5 fruit fly cellular contexts compared by ENCODE assay signal in genomic region chr3R:8355579-8355978, dm6.
TF ChIP-seq lines count a peak whose summit lies in the region.

No protein-coding gene starts in this region.

- TF ChIP-seq CTCF in whole organism, embryonic (GFP tag; optimal IDR thresholded peaks at IDR 0.05; lab: Kevin White, UChicago): peak; percentile 51

TF ChIP-seq in whole organism, adult, 20 proteins besides CTCF, POLR2A, EP300 and RAD21:
- peak; percentile 0 for TF ChIP-seq CG7101 (tag; optimal IDR thresholded peaks at IDR 0.05; lab: Kevin White, UChicago)
- no peak for TF ChIP-seq Clk (GFP tag; optimal IDR thresholded peaks at IDR 0.05; lab: Kevin White, UChicago)
- TF ChIP-seq CG1620 (GFP tag; optimal IDR thresholded peaks at IDR 0.05; lab: Kevin White, UChicago): no peak
- TF ChIP-seq kay (GFP tag; lab: Kevin White, UChicago; ENCODE audit: borderline replicate concordance): no peak
- TF ChIP-seq bab1 (GFP tag; optimal IDR thresholded peaks at IDR 0.05; lab: Kevin White, UChicago): peak; percentile 18
- TF ChIP-seq CG5204 (GFP tag; optimal IDR thresholded peaks at IDR 0.05; lab: Kevin White, UChicago): peak; percentile 5
- TF ChIP-seq CG14711 (tag; optimal IDR thresholded peaks at IDR 0.05; lab: Kevin White, UChicago): peak; percentile 37
- no peak for TF ChIP-seq CG33017 (tag; optimal IDR thresholded peaks at IDR 0.05; lab: Kevin White, UChicago)
- no peak for TF ChIP-seq Mnt (GFP tag; optimal IDR thresholded peaks at IDR 0.05; lab: Kevin White, UChicago)
- no peak for TF ChIP-seq CG11617 (GFP tag; optimal IDR thresholded peaks at IDR 0.05; lab: Kevin White, UChicago)
- peak; percentile 1 for TF ChIP-seq Hr96 (GFP tag; optimal IDR thresholded peaks at IDR 0.05; lab: Kevin White, UChicago)

TF ChIP-seq in whole organism, embryonic, 481 proteins besides CTCF, POLR2A, EP300 and RAD21 (continues in another document):
- TF ChIP-seq CG30431 (GFP tag; optimal IDR thresholded peaks at IDR 0.05; lab: Kevin White, UChicago) (peak; percentile 85), en (GFP tag; optimal IDR thresholded peaks at IDR 0.05; lab: Kevin White, UChicago) (peak; percentile 94), Antp (GFP tag; optimal IDR thresholded peaks at IDR 0.05; lab: Kevin White, UChicago) (peak; percentile 96), PHDP (tag; optimal IDR thresholded peaks at IDR 0.05; lab: Kevin White, UChicago) (peak; percentile 97), z (GFP tag; IDR thresholded peaks at IDR 0.05; lab: Robert Waterston, UW) (no peak), p53 (GFP tag; optimal IDR thresholded peaks at IDR 0.05; lab: Kevin White, UChicago) (peak; percentile 91), insv (GFP tag; optimal IDR thresholded peaks at IDR 0.05; lab: Kevin White, UChicago) (peak in 1 of 2 experiments; percentile 66), pho (GFP tag; optimal IDR thresholded peaks at IDR 0.05; lab: Kevin White, UChicago) (peak; percentile 98), CG4820 (GFP tag; optimal IDR thresholded peaks at IDR 0.05; lab: Kevin White, UChicago) (peak; percentile 87), dati (GFP tag; IDR thresholded peaks at IDR 0.05; lab: Robert Waterston, UW) (peak; percentile 75; the same call in 1 of the 2 replicates), CG1233 (GFP tag; optimal IDR thresholded peaks at IDR 0.05; lab: Kevin White, UChicago) (peak; percentile 92), gem (tag; optimal IDR thresholded peaks at IDR 0.05; lab: Kevin White, UChicago) (peak; percentile 97), CG2120 (GFP tag; optimal IDR thresholded peaks at IDR 0.05; lab: Kevin White, UChicago) (peak; percentile 99), CG1529 (GFP tag; optimal IDR thresholded peaks at IDR 0.05; lab: Kevin White, UChicago) (peak; percentile 77), CG3281 (GFP tag; optimal IDR thresholded peaks at IDR 0.05; lab: Kevin White, UChicago) (peak; percentile 96), CG4730 (GFP tag; IDR thresholded peaks at IDR 0.05; lab: Robert Waterston, UW) (peak; percentile 90), fd96Cb (tag; optimal IDR thresholded peaks at IDR 0.05; lab: Kevin White, UChicago) (peak; percentile 90), CG17912 (GFP tag; optimal IDR thresholded peaks at IDR 0.05; lab: Kevin White, UChicago) (no peak), crp (GFP tag; optimal IDR thresholded peaks at IDR 0.05; lab: Kevin White, UChicago) (peak in 1 of 2 experiments; percentile 57), crc (GFP tag; optimal IDR thresholded peaks at IDR 0.05; lab: Kevin White, UChicago) (peak; percentile 96)

TF ChIP-seq in whole organism, prepupa, 60 proteins besides CTCF, POLR2A, EP300 and RAD21 (continues in another document):
- TF ChIP-seq CG6808 (GFP tag; optimal IDR thresholded peaks at IDR 0.05; lab: Kevin White, UChicago) (peak; percentile 67), achi (GFP tag; optimal IDR thresholded peaks at IDR 0.05; lab: Kevin White, UChicago) (peak; percentile 87), CG31627 (GFP tag; optimal IDR thresholded peaks at IDR 0.05; lab: Kevin White, UChicago) (peak; percentile 75), CG7368 (GFP tag; optimal IDR thresholded peaks at IDR 0.05; lab: Kevin White, UChicago) (peak; percentile 85), Ets96B (tag; optimal IDR thresholded peaks at IDR 0.05; lab: Kevin White, UChicago) (peak; percentile 89), CG3032 (tag; optimal IDR thresholded peaks at IDR 0.05; lab: Kevin White, UChicago) (peak; percentile 69), CG8119 (GFP tag; IDR thresholded peaks at IDR 0.05; lab: Robert Waterston, UW) (peak; percentile 88), dsx (GFP tag; optimal IDR thresholded peaks at IDR 0.05; lab: Kevin White, UChicago; ENCODE audit: poor library complexity, severe bottlenecking) (peak; percentile 75), CG8632 (GFP tag; optimal IDR thresholded peaks at IDR 0.05; lab: Kevin White, UChicago) (peak; percentile 80), Sox102F (GFP tag; optimal IDR thresholded peaks at IDR 0.05; lab: Kevin White, UChicago) (peak; percentile 82), Eip78C (GFP tag; lab: Kevin White, UChicago) (peak; percentile 97), pdm3 (GFP tag; optimal IDR thresholded peaks at IDR 0.05; lab: Kevin White, UChicago) (peak; percentile 87), OdsH (GFP tag; optimal IDR thresholded peaks at IDR 0.05; lab: Kevin White, UChicago) (peak; percentile 90), net (GFP tag; optimal IDR thresholded peaks at IDR 0.05; lab: Kevin White, UChicago) (peak; percentile 48), Eip75B (GFP tag; optimal IDR thresholded peaks at IDR 0.05; lab: Kevin White, UChicago) (peak; percentile 86), esn (GFP tag; optimal IDR thresholded peaks at IDR 0.05; lab: Kevin White, UChicago) (peak; percentile 77), Hr38 (GFP tag; optimal IDR thresholded peaks at IDR 0.05; lab: Kevin White, UChicago) (no peak), CG9139 (GFP tag; optimal IDR thresholded peaks at IDR 0.05; lab: Kevin White, UChicago) (peak; percentile 58), CG16779 (tag; optimal IDR thresholded peaks at IDR 0.05; lab: Kevin White, UChicago) (peak; percentile 71), topi (GFP tag; optimal IDR thresholded peaks at IDR 0.05; lab: Kevin White, UChicago) (peak; percentile 84), Sox14 (GFP tag; optimal IDR thresholded peaks at IDR 0.05; lab: Kevin White, UChicago) (peak; percentile 88)

TF ChIP-seq in whole organism, pupa, 21 proteins besides CTCF, POLR2A, EP300 and RAD21:
- TF ChIP-seq CG8159 (tag; optimal IDR thresholded peaks at IDR 0.05; lab: Kevin White, UChicago) (peak; percentile 88), CG4496 (GFP tag; IDR thresholded peaks at IDR 0.05; lab: Robert Waterston, UW) (peak; percentile 93), CG32121 (GFP tag; IDR thresholded peaks at IDR 0.05; lab: Robert Waterston, UW) (peak; percentile 82), CG12605 (GFP tag; IDR thresholded peaks at IDR 0.05; lab: Robert Waterston, UW) (peak; percentile 55), CG15710 (tag; optimal IDR thresholded peaks at IDR 0.05; lab: Kevin White, UChicago) (peak; percentile 85), rn (GFP tag; IDR thresholded peaks at IDR 0.05; lab: Robert Waterston, UW) (peak; percentile 67), gl (tag; optimal IDR thresholded peaks at IDR 0.05; lab: Kevin White, UChicago) (peak; percentile 70), fd96Ca (GFP tag; IDR thresholded peaks at IDR 0.05; lab: Robert Waterston, UW) (peak; percentile 81), Pif1A (GFP tag; optimal IDR thresholded peaks at IDR 0.05; lab: Kevin White, UChicago) (peak; percentile 95), CG9948 (tag; optimal IDR thresholded peaks at IDR 0.05; lab: Kevin White, UChicago) (peak; percentile 89), CG8301 (tag; optimal IDR thresholded peaks at IDR 0.05; lab: Kevin White, UChicago) (peak; percentile 87), CG14655 (GFP tag; optimal IDR thresholded peaks at IDR 0.05; lab: Kevin White, UChicago) (no peak), D1 (tag; optimal IDR thresholded peaks at IDR 0.05; lab: Kevin White, UChicago) (peak; percentile 70), CG13204 (GFP tag; optimal IDR thresholded peaks at IDR 0.05; lab: Kevin White, UChicago) (peak; percentile 30), Snoo (tag; optimal IDR thresholded peaks at IDR 0.05; lab: Kevin White, UChicago) (peak; percentile 43), CG10348 (GFP tag; IDR thresholded peaks at IDR 0.05; lab: Robert Waterston, UW) (peak; percentile 17; the same call in 1 of the 2 replicates), Ets98B (GFP tag; IDR thresholded peaks at IDR 0.05; lab: Robert Waterston, UW) (peak; percentile 87), CG17806 (tag; optimal IDR thresholded peaks at IDR 0.05; lab: Kevin White, UChicago) (peak; percentile 91), EcR (GFP tag; optimal IDR thresholded peaks at IDR 0.05; lab: Kevin White, UChicago) (peak; percentile 20), CG34367 (tag; optimal IDR thresholded peaks at IDR 0.05; lab: Kevin White, UChicago) (peak; percentile 82), Pif1B (GFP tag; optimal IDR thresholded peaks at IDR 0.05; lab: Kevin White, UChicago) (peak; percentile 91)

TF ChIP-seq in whole organism, wandering third instar larva, 38 proteins besides CTCF, POLR2A, EP300 and RAD21:
- TF ChIP-seq psq (GFP tag; optimal IDR thresholded peaks at IDR 0.05; lab: Kevin White, UChicago) (peak; percentile 9), HLH106 (tag; optimal IDR thresholded peaks at IDR 0.05; lab: Kevin White, UChicago) (peak; percentile 25), sv (GFP tag; optimal IDR thresholded peaks at IDR 0.05; lab: Kevin White, UChicago) (peak; percentile 95), sage (GFP tag; optimal IDR thresholded peaks at IDR 0.05; lab: Kevin White, UChicago) (peak; percentile 4), tai (GFP tag; optimal IDR thresholded peaks at IDR 0.05; lab: Kevin White, UChicago) (no peak), rgr (GFP tag; optimal IDR thresholded peaks at IDR 0.05; lab: Kevin White, UChicago) (peak; percentile 61), GATAd (GFP tag; optimal IDR thresholded peaks at IDR 0.05; lab: Kevin White, UChicago) (no peak), Mio (GFP tag; optimal IDR thresholded peaks at IDR 0.05; lab: Kevin White, UChicago) (no peak), OdsH (GFP tag; optimal IDR thresholded peaks at IDR 0.05; lab: Kevin White, UChicago) (peak; percentile 38), N (GFP tag; optimal IDR thresholded peaks at IDR 0.05; lab: Kevin White, UChicago) (no peak), Sp1 (GFP tag; optimal IDR thresholded peaks at IDR 0.05; lab: Kevin White, UChicago) (no peak), Hr83 (GFP tag; optimal IDR thresholded peaks at IDR 0.05; lab: Kevin White, UChicago; ENCODE audit: poor library complexity, severe bottlenecking) (no peak), CrebA (GFP tag; optimal IDR thresholded peaks at IDR 0.05; lab: Kevin White, UChicago; ENCODE audit: borderline replicate concordance) (no peak), h (GFP tag; optimal IDR thresholded peaks at IDR 0.05; lab: Kevin White, UChicago) (peak; percentile 72), ey (GFP tag; optimal IDR thresholded peaks at IDR 0.05; lab: Kevin White, UChicago) (peak; percentile 50), CG32264 (GFP tag; optimal IDR thresholded peaks at IDR 0.05; lab: Kevin White, UChicago) (peak; percentile 44), br (GFP tag; optimal IDR thresholded peaks at IDR 0.05; lab: Kevin White, UChicago) (peak; percentile 57), Hnf4 (GFP tag; optimal IDR thresholded peaks at IDR 0.05; lab: Kevin White, UChicago) (peak; percentile 11), dmrt93B (GFP tag; optimal IDR thresholded peaks at IDR 0.05; lab: Kevin White, UChicago) (no peak), CG9705 (GFP tag; optimal IDR thresholded peaks at IDR 0.05; lab: Kevin White, UChicago) (no peak), Dfd (GFP tag; optimal IDR thresholded peaks at IDR 0.05; lab: Kevin White, UChicago) (no peak), brk (GFP tag; optimal IDR thresholded peaks at IDR 0.05; lab: Kevin White, UChicago) (peak; percentile 26), foxo (GFP tag; optimal IDR thresholded peaks at IDR 0.05; lab: Kevin White, UChicago) (peak in 1 of 2 experiments; percentile 54), woc (GFP tag; optimal IDR thresholded peaks at IDR 0.05; lab: Kevin White, UChicago) (peak; percentile 12), Jra (GFP tag; optimal IDR thresholded peaks at IDR 0.05; lab: Kevin White, UChicago) (no peak), fru (GFP tag; optimal IDR thresholded peaks at IDR 0.05; lab: Kevin White, UChicago) (peak; percentile 67)
